Fruit fly (Drosophila melanogaster): ENCODE data around the gene CG17261.

The CG17261 gene

DNA sequence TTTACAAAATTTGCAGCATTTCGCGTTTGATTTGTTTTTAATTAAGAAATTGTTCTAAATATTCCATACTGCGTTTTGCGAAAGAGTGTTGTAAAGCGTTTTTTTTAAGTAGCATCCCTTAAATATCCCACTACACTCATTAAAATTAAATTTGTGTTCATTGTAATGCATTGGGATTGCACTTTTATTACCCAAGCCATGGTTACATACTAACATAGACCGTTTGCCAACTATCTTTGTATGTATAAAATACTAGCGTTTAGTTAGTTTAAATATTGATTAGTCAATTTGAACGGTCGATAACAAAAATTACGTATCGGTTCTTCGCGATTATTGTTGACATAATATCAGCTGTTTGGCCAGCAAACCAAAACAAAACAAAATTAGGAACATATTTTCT is 2.6 kb upstream of the CG17261 start, which contains the start of the genes cnir and CG17221 (continued):
- TF ChIP-seq Abd-B (GFP tag; optimal IDR thresholded peaks at IDR 0.05) (peak; percentile 64), Sin3A (optimal IDR thresholded peaks at IDR 0.05) (no peak), YL-1 (GFP tag; optimal IDR thresholded peaks at IDR 0.05) (peak; percentile 77), vvl (GFP tag; IDR thresholded peaks at IDR 0.05) (peak; percentile 61), bowl (GFP tag; IDR thresholded peaks at IDR 0.05) (no peak), CG12942 (GFP tag; optimal IDR thresholded peaks at IDR 0.05) (peak; percentile 54), Asciz (GFP tag; optimal IDR thresholded peaks at IDR 0.05) (no peak), CG11398 (GFP tag; optimal IDR thresholded peaks at IDR 0.05) (peak; percentile 38), CG7372 (GFP tag; IDR thresholded peaks at IDR 0.05) (peak; percentile 50)

DNA sequence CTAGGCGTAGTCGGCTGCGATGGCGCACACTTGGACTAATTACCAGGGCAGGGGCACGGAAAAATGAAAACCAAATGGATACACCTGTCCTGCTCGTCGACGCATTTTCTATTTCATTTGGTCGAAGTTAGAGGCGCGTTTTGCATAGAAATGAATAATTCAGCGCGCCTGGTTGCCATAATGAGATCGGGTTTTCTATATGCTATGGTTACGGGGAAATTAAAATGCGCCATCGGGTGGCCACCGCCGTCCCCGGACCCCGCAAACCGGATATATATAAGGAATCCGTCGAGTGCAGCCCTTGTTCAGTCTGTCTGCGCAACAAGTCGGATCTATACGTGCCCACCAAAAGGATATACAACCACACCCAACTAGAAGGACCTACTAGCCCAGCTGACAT is 1.3 kb downstream of the CG17261 start, which contains the start of gene FASN2:
FASN2 (plus strand) TSS at position 301 of the 400 bp plus-strand sequence.
- TF ChIP-seq CG9932 (GFP tag; IDR thresholded peaks at IDR 0.05): no peak
- TF ChIP-seq grn (GFP tag; optimal IDR thresholded peaks at IDR 0.05): no peak
- TF ChIP-seq CG7987 (GFP tag; optimal IDR thresholded peaks at IDR 0.05): no peak
- TF ChIP-seq zf30C (GFP tag; optimal IDR thresholded peaks at IDR 0.05): no peak
- TF ChIP-seq Atf-2 (GFP tag; optimal IDR thresholded peaks at IDR 0.05): no peak
- TF ChIP-seq CG2202 (tag; optimal IDR thresholded peaks at IDR 0.05): no peak
- TF ChIP-seq Lhr (GFP tag; optimal IDR thresholded peaks at IDR 0.05): no peak
- TF ChIP-seq en (GFP tag; optimal IDR thresholded peaks at IDR 0.05): no peak
- TF ChIP-seq CG6654 (GFP tag; optimal IDR thresholded peaks at IDR 0.05): no peak
- TF ChIP-seq toy (GFP tag; IDR thresholded peaks at IDR 0.05): no peak
- TF ChIP-seq CG3065 (GFP tag; optimal IDR thresholded peaks at IDR 0.05): no peak
- TF ChIP-seq CG3281 (GFP tag; optimal IDR thresholded peaks at IDR 0.05): no peak
- TF ChIP-seq D19B (GFP tag; optimal IDR thresholded peaks at IDR 0.05): no peak
- TF ChIP-seq sqz (GFP tag; optimal IDR thresholded peaks at IDR 0.05): no peak
- no peak for TF ChIP-seq Sry-δ (GFP tag; optimal IDR thresholded peaks at IDR 0.05)
- no peak for TF ChIP-seq dmrt99B (tag; optimal IDR thresholded peaks at IDR 0.05)
- no peak for TF ChIP-seq CkIIα-i1 (GFP tag; IDR thresholded peaks at IDR 0.05)

- TF ChIP-seq Dip2 (GFP tag; IDR thresholded peaks at IDR 0.05) (no peak), sima (GFP tag; optimal IDR thresholded peaks at IDR 0.05) (no peak), CoRest (tag; optimal IDR thresholded peaks at IDR 0.05) (no peak), stc (GFP tag; IDR thresholded peaks at IDR 0.05) (no peak), B-H1 (GFP tag; IDR thresholded peaks at IDR 0.05) (no peak), CG7987 (GFP tag; optimal IDR thresholded peaks at IDR 0.05) (peak; percentile 0), jigr1 (GFP tag; IDR thresholded peaks at IDR 0.05) (no peak), CG4820 (GFP tag; optimal IDR thresholded peaks at IDR 0.05) (no peak), CG12299 (tag; optimal IDR thresholded peaks at IDR 0.05) (no peak), Nf-YC (tag; optimal IDR thresholded peaks at IDR 0.05) (no peak), amos (GFP tag; IDR thresholded peaks at IDR 0.05; ENCODE audit: partially characterized antibody) (no peak), tna (GFP tag; IDR thresholded peaks at IDR 0.05; ENCODE audit: partially characterized antibody) (no peak), CG11695 (GFP tag; IDR thresholded peaks at IDR 0.05) (no peak), grn (GFP tag; optimal IDR thresholded peaks at IDR 0.05) (peak; percentile 81), Med (GFP tag) (peak; percentile 47), nom (GFP tag; optimal IDR thresholded peaks at IDR 0.05) (no peak), exex (tag; optimal IDR thresholded peaks at IDR 0.05) (peak; percentile 81), CG17802 (tag; optimal IDR thresholded peaks at IDR 0.05) (no peak), mirr (GFP tag; optimal IDR thresholded peaks at IDR 0.05) (peak; percentile 25), H2.0 (GFP tag; IDR thresholded peaks at IDR 0.05) (no peak), CG11456 (GFP tag; IDR thresholded peaks at IDR 0.05) (peak; percentile 69; the same call in 2 of the 3 replicates), Mad (GFP tag; optimal IDR thresholded peaks at IDR 0.05) (no peak), Bteb2 (GFP tag; optimal IDR thresholded peaks at IDR 0.05) (no peak), chif (GFP tag; optimal IDR thresholded peaks at IDR 0.05) (no peak), GATAe (GFP tag; conservative IDR thresholded peaks at IDR 0.05) (peak; percentile 9; the same call in 1 of the 2 replicates)
These were observed 2.5 kb downstream of the CG17261 start for dm6 chr2L:3044660-3045504.
